Fruit fly (Drosophila melanogaster) whole organism, embryonic: ENCODE data around the gene anox.
A peak's percentile ranks its signal among the peaks of the same experiment; 100 is the strongest.

ENCODE experiments used
- BEAF-32 ChIP-seq: fragments of 200-800 bp; sonication (Bioruptor generic); optimal IDR thresholded peaks from 3 replicates; lab custom pipeline; 2017; ENCODE audit warnings: missing biosample characterization, missing genetic modification characterization, mild to moderate bottlenecking, moderate library complexity, missing genetic modification reagents
- Blimp-1 ChIP-seq: fragments of 200-800 bp; sonication (Bioruptor generic); optimal IDR thresholded peaks from 3 replicates; lab custom pipeline; 2018; ENCODE audit warnings: missing biosample characterization, missing genetic modification characterization, mild to moderate bottlenecking, moderate library complexity, missing genetic modification reagents
- CG10274 ChIP-seq: fragments of 200-800 bp; sonication (Bioruptor generic); optimal IDR thresholded peaks from 3 replicates; lab custom pipeline; 2017; ENCODE audit warnings: missing biosample characterization, mild to moderate bottlenecking, missing genetic modification characterization
- CG10366 ChIP-seq: fragments of 200-800 bp; sonication (Bioruptor generic); IDR thresholded peaks from 2 replicates; pipeline ENCODE4 v1.3.6; 2022; ENCODE audit warnings: missing biosample characterization, missing genetic modification characterization
- CG11085 ChIP-seq: fragments of 200-800 bp; sonication (Bioruptor generic); IDR thresholded peaks from 2 replicates; pipeline ENCODE4 v1.3.6; 2022; ENCODE audit warnings: missing biosample characterization, missing genetic modification characterization
- CG11456 ChIP-seq: fragments of 200-800 bp; sonication (Bioruptor generic); IDR thresholded peaks from 3 replicates; pipeline ENCODE4 v1.3.6; 2022; ENCODE audit warnings: missing biosample characterization, missing genetic modification characterization
- CG12155 ChIP-seq: fragments of 200-800 bp; sonication (Bioruptor generic); optimal IDR thresholded peaks from 3 replicates; lab custom pipeline; 2016; ENCODE audit warnings: missing biosample characterization, missing genetic modification characterization
- CG12219 ChIP-seq: fragments of 200-800 bp; sonication (Bioruptor generic); optimal IDR thresholded peaks from 3 replicates; lab custom pipeline; 2018; ENCODE audit warnings: missing biosample characterization, mild to moderate bottlenecking, missing genetic modification characterization
- CG12299 ChIP-seq: fragments of 200-800 bp; sonication (Bioruptor generic); optimal IDR thresholded peaks from 2 replicates; lab custom pipeline; 2018; ENCODE audit warnings: missing biosample characterization, mild to moderate bottlenecking, missing genetic modification characterization
- CG13287 ChIP-seq: fragments of 200-800 bp; sonication (Bioruptor generic); IDR thresholded peaks from 2 replicates; pipeline ENCODE4 v1.3.6; 2022; ENCODE audit warnings: missing biosample characterization, missing genetic modification characterization; ENCODE audit not compliant: partially characterized antibody
- CG13624 ChIP-seq: fragments of 200-800 bp; sonication (Bioruptor generic); optimal IDR thresholded peaks from 2 replicates; lab custom pipeline; 2016; ENCODE audit warnings: missing biosample characterization, missing genetic modification characterization
- CG14667 ChIP-seq: fragments of 200-800 bp; sonication (Bioruptor generic); IDR thresholded peaks from 2 replicates; pipeline ENCODE4 v1.3.6; 2022; ENCODE audit warnings: missing biosample characterization, missing genetic modification characterization
- CG14860 ChIP-seq: fragments of 200-800 bp; sonication (Bioruptor generic); IDR thresholded peaks from 3 replicates; pipeline ENCODE4 v1.3.6; 2022; ENCODE audit warnings: missing biosample characterization, missing genetic modification characterization; ENCODE audit not compliant: partially characterized antibody
- CG16813 ChIP-seq: fragments of 200-800 bp; sonication (Bioruptor generic); IDR thresholded peaks from 3 replicates; pipeline ENCODE4 v1.3.6; 2022; ENCODE audit warnings: missing biosample characterization, missing genetic modification characterization; ENCODE audit not compliant: partially characterized antibody
- CG2712 ChIP-seq: fragments of 200-800 bp; optimal IDR thresholded peaks from 3 replicates; lab custom pipeline; 2019; ENCODE audit warnings: missing biosample characterization, mild to moderate bottlenecking, missing genetic modification characterization, moderate library complexity
- CG3065 ChIP-seq: fragments of 200-800 bp; sonication (Bioruptor generic); optimal IDR thresholded peaks from 2 replicates; lab custom pipeline; 2016; ENCODE audit warnings: missing biosample characterization, missing genetic modification characterization
- CG31388 ChIP-seq: fragments of 200-800 bp; sonication (Bioruptor generic); optimal IDR thresholded peaks from 2 replicates; lab custom pipeline; 2016; ENCODE audit warnings: missing biosample characterization, missing genetic modification characterization
- CG34224 ChIP-seq: fragments of 200-800 bp; sonication (Bioruptor generic); IDR thresholded peaks from 3 replicates; pipeline ENCODE4 v1.3.6; 2022; ENCODE audit warnings: missing biosample characterization, missing genetic modification characterization; ENCODE audit not compliant: partially characterized antibody
- CG43689 ChIP-seq: fragments of 200-800 bp; sonication (Bioruptor generic); IDR thresholded peaks from 2 replicates; pipeline ENCODE4 v1.3.6; 2022; ENCODE audit warnings: missing biosample characterization, missing genetic modification characterization
- CG4854 ChIP-seq: fragments of 200-800 bp; sonication (Bioruptor generic); optimal IDR thresholded peaks from 2 replicates; lab custom pipeline; 2016; ENCODE audit warnings: missing biosample characterization, missing genetic modification characterization, inconsistent platforms
- CG7556 ChIP-seq: fragments of 200-800 bp; sonication (Bioruptor generic); optimal IDR thresholded peaks from 2 replicates; lab custom pipeline; 2017; ENCODE audit warnings: missing biosample characterization, mild to moderate bottlenecking, missing genetic modification characterization
- CG8765 ChIP-seq: fragments of 200-800 bp; sonication (Bioruptor generic); IDR thresholded peaks from 2 replicates; pipeline ENCODE4 v1.3.6; 2022; ENCODE audit warnings: missing biosample characterization, missing genetic modification characterization
- CTCF ChIP-seq: fragments of 200-800 bp; sonication (Bioruptor generic); optimal IDR thresholded peaks from 2 replicates; lab custom pipeline; 2017; ENCODE audit warnings: missing biosample characterization, mild to moderate bottlenecking, missing genetic modification characterization, moderate library complexity
- Dref ChIP-seq: fragments of 200-800 bp; sonication (Bioruptor generic); IDR thresholded peaks from 2 replicates; pipeline ENCODE4 v1.3.6; 2022; ENCODE audit warnings: missing biosample characterization, missing genetic modification characterization
- ERR ChIP-seq: fragments of 200-800 bp; sonication (Bioruptor generic); optimal IDR thresholded peaks from 2 replicates; lab custom pipeline; 2016; ENCODE audit warnings: missing biosample characterization, missing genetic modification characterization
- Ets65A ChIP-seq: fragments of 200-800 bp; sonication (Bioruptor generic); peaks from one replicate; lab custom pipeline; 2016; ENCODE audit warnings: missing biosample characterization, missing genetic modification characterization
- Hmr ChIP-seq: fragments of 200-800 bp; sonication (Bioruptor generic); optimal IDR thresholded peaks from 3 replicates; lab custom pipeline; 2017; ENCODE audit warnings: mild to moderate bottlenecking, missing biosample characterization, missing genetic modification reagents, missing genetic modification characterization
- Med ChIP-seq: fragments of 200-800 bp; sonication (Bioruptor generic); peaks from one replicate; lab custom pipeline; 2016; ENCODE audit warnings: missing biosample characterization, missing genetic modification characterization, mild to moderate bottlenecking, inconsistent platforms, moderate library complexity
- Nf-YA ChIP-seq: fragments of 200-800 bp; sonication (Bioruptor generic); IDR thresholded peaks from 2 replicates; pipeline ENCODE4 v1.3.6; 2022; ENCODE audit warnings: missing biosample characterization, missing genetic modification characterization
- Nf-YC ChIP-seq: fragments of 200-800 bp; optimal IDR thresholded peaks from 3 replicates; lab custom pipeline; 2019; ENCODE audit warnings: missing biosample characterization, mild to moderate bottlenecking, missing genetic modification characterization, moderate library complexity
- Pdp1 ChIP-seq, 2 experiments: fragments of 200-800 bp; sonication (Bioruptor generic); optimal IDR thresholded peaks; 3 replicates each; lab custom pipeline; 2016; ENCODE audit warnings: missing biosample characterization in 2 of 2, missing genetic modification characterization in 2 of 2, mild to moderate bottlenecking in 1 of 2, moderate library complexity in 1 of 2
- Rx ChIP-seq: fragments of 200-800 bp; sonication (Bioruptor generic); IDR thresholded peaks from 2 replicates; pipeline ENCODE4 v1.3.6; 2022; ENCODE audit warnings: missing biosample characterization, missing genetic modification characterization
- Trl ChIP-seq, 3 experiments: fragments of >200 bp in 2 of 3; fragments of 200-800 bp in 1 of 3; sonication (Bioruptor generic) in 1 of 3; optimal IDR thresholded peaks; 2 replicates in 1 of 3; 3 replicates in 2 of 3; lab custom pipeline; 2016 to 2017; ENCODE audit warnings: missing biosample characterization in 1 of 3, missing genetic modification characterization in 1 of 3
- ase ChIP-seq: fragments of 200-800 bp; sonication (Bioruptor generic); IDR thresholded peaks from 3 replicates; pipeline ENCODE4 v1.3.6; 2022; ENCODE audit warnings: missing biosample characterization, missing genetic modification characterization
- bbx ChIP-seq: fragments of 200-800 bp; sonication (Bioruptor generic); IDR thresholded peaks from 2 replicates; pipeline ENCODE4 v1.3.6; 2022; ENCODE audit warnings: missing biosample characterization, missing genetic modification characterization; ENCODE audit not compliant: partially characterized antibody
- dmrt99B ChIP-seq: fragments of 200-800 bp; sonication (Bioruptor generic); optimal IDR thresholded peaks from 2 replicates; lab custom pipeline; 2018; ENCODE audit warnings: missing biosample characterization, mild to moderate bottlenecking, missing genetic modification characterization, moderate library complexity
- dpn ChIP-seq, 2 experiments: fragments of 200-800 bp; sonication (Bioruptor generic); optimal IDR thresholded peaks; 3 replicates each; lab custom pipeline; 2016; ENCODE audit warnings: missing biosample characterization in 2 of 2, missing genetic modification characterization in 2 of 2
- emc ChIP-seq: fragments of 200-800 bp; sonication (Bioruptor generic); optimal IDR thresholded peaks from 2 replicates; lab custom pipeline; 2016; ENCODE audit warnings: missing biosample characterization, missing genetic modification characterization
- ems ChIP-seq: fragments of 200-800 bp; sonication (Bioruptor generic); optimal IDR thresholded peaks from 3 replicates; lab custom pipeline; 2016; ENCODE audit warnings: missing biosample characterization, missing genetic modification characterization
- h ChIP-seq: fragments of >200 bp; optimal IDR thresholded peaks from 2 replicates; lab custom pipeline; 2017
- hbn ChIP-seq: fragments of 200-800 bp; sonication (Bioruptor generic); IDR thresholded peaks from 2 replicates; pipeline ENCODE4 v1.3.6; 2022; ENCODE audit warnings: missing biosample characterization, missing genetic modification characterization; ENCODE audit not compliant: partially characterized antibody
- insv ChIP-seq, 2 experiments: fragments of 200-800 bp; sonication (Bioruptor generic); optimal IDR thresholded peaks; 3 replicates each; lab custom pipeline; 2016 to 2018; ENCODE audit warnings: missing biosample characterization in 2 of 2, missing genetic modification characterization in 2 of 2
- lov ChIP-seq, 2 experiments: fragments of 200-800 bp in 1 of 2; fragments of >200 bp in 1 of 2; sonication (Bioruptor generic) in 1 of 2; IDR thresholded peaks in 1 of 2; optimal IDR thresholded peaks in 1 of 2; 2 replicates in 1 of 2; 3 replicates in 1 of 2; pipeline versions ENCODE4 v1.3.6 to Lab custom; 2017 to 2022; ENCODE audit warnings: missing biosample characterization in 1 of 2, missing genetic modification characterization in 1 of 2
- nom ChIP-seq: fragments of 200-800 bp; sonication (Bioruptor generic); optimal IDR thresholded peaks from 2 replicates; lab custom pipeline; 2017; ENCODE audit warnings: missing biosample characterization, missing genetic modification characterization, mild to moderate bottlenecking, moderate library complexity, missing genetic modification reagents
- oc ChIP-seq: fragments of 200-800 bp; sonication (Bioruptor generic); optimal IDR thresholded peaks from 2 replicates; lab custom pipeline; 2018; ENCODE audit warnings: missing biosample characterization, mild to moderate bottlenecking, missing genetic modification characterization, moderate library complexity
- sd ChIP-seq: fragments of 200-800 bp; sonication (Bioruptor generic); optimal IDR thresholded peaks from 3 replicates; lab custom pipeline; 2018; ENCODE audit warnings: missing biosample characterization, mild to moderate bottlenecking, missing genetic modification characterization, moderate library complexity
- sisA ChIP-seq: fragments of 200-800 bp; sonication (Bioruptor generic); IDR thresholded peaks from 2 replicates; pipeline ENCODE4 v1.3.6; 2022; ENCODE audit warnings: missing biosample characterization, missing genetic modification characterization
- wor ChIP-seq: fragments of 200-800 bp; sonication (Bioruptor generic); IDR thresholded peaks from 2 replicates; pipeline ENCODE4 v1.3.6; 2022; ENCODE audit warnings: missing biosample characterization, missing genetic modification characterization
- yki ChIP-seq: fragments of >200 bp; optimal IDR thresholded peaks from 3 replicates; lab custom pipeline; 2018

anox gene

dm6 chrX:21349800-21350309 is 30.8 kb upstream of the anox start, which contains the start of the genes peng and sol (continued):
- no peak for TF ChIP-seq lov (optimal IDR thresholded peaks at IDR 0.05; lab: Kevin White, UChicago)
- TF ChIP-seq lov (GFP tag; IDR thresholded peaks at IDR 0.05; lab: Robert Waterston, UW): peak; percentile 49; the same call in 1 of the 3 replicates
- no peak for TF ChIP-seq CG12219
- peak; percentile 96 for TF ChIP-seq Ets65A (GFP tag; lab: Kevin White, UChicago)
- peak; percentile 65 for TF ChIP-seq CG7556
- TF ChIP-seq yki (lab: Kevin White, UChicago): no peak
- TF ChIP-seq CG43689 (GFP tag; lab: Robert Waterston, UW): no peak
- peak; percentile 31 for TF ChIP-seq Dref (GFP tag; lab: Robert Waterston, UW)
- no peak for TF ChIP-seq emc (GFP tag; lab: Kevin White, UChicago)
- TF ChIP-seq CG11456: no peak; the same call in 2 of the 3 replicates
- peak; percentile 65 for TF ChIP-seq CG2712 (tag; lab: Kevin White, UChicago)
- peak; percentile 92 for TF ChIP-seq Med (GFP tag; lab: Kevin White, UChicago)
- no peak; the same call in 1 of the 2 replicates for TF ChIP-seq CG8765 (GFP tag; lab: Robert Waterston, UW)
- peak; percentile 48 for TF ChIP-seq Nf-YC (tag; lab: Kevin White, UChicago)
- peak; percentile 44 for TF ChIP-seq BEAF-32
- TF ChIP-seq ERR (GFP tag; lab: Kevin White, UChicago): no peak
- TF ChIP-seq hbn: no peak
- peak; percentile 76 for TF ChIP-seq CG13624 (GFP tag; lab: Kevin White, UChicago)
- peak; percentile 44 for TF ChIP-seq ems (GFP tag; lab: Kevin White, UChicago)
- no peak for TF ChIP-seq h (lab: Kevin White, UChicago)
- no peak for TF ChIP-seq Trl (optimal IDR thresholded peaks at IDR 0.05; lab: Kevin White, UChicago)
- TF ChIP-seq Trl (GFP tag; optimal IDR thresholded peaks at IDR 0.05; lab: Kevin White, UChicago): peak; percentile 58
- peak; percentile 12 for TF ChIP-seq CG10274 (GFP tag; lab: Kevin White, UChicago)
- no peak for TF ChIP-seq dmrt99B
- peak; percentile 29 for TF ChIP-seq CG4854
- TF ChIP-seq Hmr (GFP tag; lab: Kevin White, UChicago): peak; percentile 82
- TF ChIP-seq CG31388 (GFP tag; lab: Kevin White, UChicago): peak; percentile 17
- peak; percentile 50; the same call in 1 of the 2 replicates for TF ChIP-seq sisA
- 0 out of 2 replicates have a peak, but pooled peaks have one; percentile 12 for TF ChIP-seq CG13287 (GFP tag; lab: Robert Waterston, UW)
- no peak for TF ChIP-seq CG14667 (GFP tag; lab: Robert Waterston, UW)
- no peak for TF ChIP-seq CG16813 (GFP tag; lab: Robert Waterston, UW)
- 0 out of 3 replicates have a peak, but pooled peaks have one; percentile 15 for TF ChIP-seq ase (GFP tag; lab: Robert Waterston, UW)
- TF ChIP-seq bbx (GFP tag; lab: Robert Waterston, UW): 0 out of 2 replicates have a peak, but pooled peaks have one; percentile 49
- TF ChIP-seq nom (GFP tag; lab: Kevin White, UChicago): peak; percentile 18
- TF ChIP-seq CTCF (GFP tag; lab: Kevin White, UChicago): peak; percentile 18
- no peak for TF ChIP-seq CG14860 (GFP tag; lab: Robert Waterston, UW)
- peak; percentile 22; the same call in 1 of the 2 replicates for TF ChIP-seq Rx (GFP tag; lab: Robert Waterston, UW)
- no peak for TF ChIP-seq CG34224
- peak in 1 of 2 experiments; percentile 45 for TF ChIP-seq insv (GFP tag; optimal IDR thresholded peaks at IDR 0.05; lab: Kevin White, UChicago)
- no peak for TF ChIP-seq Nf-YA (GFP tag; lab: Robert Waterston, UW)
- TF ChIP-seq oc (tag; lab: Kevin White, UChicago): no peak
- TF ChIP-seq dpn (GFP tag; optimal IDR thresholded peaks at IDR 0.05; lab: Kevin White, UChicago): peak; percentile 69 to 81
- no peak for TF ChIP-seq wor (GFP tag; lab: Robert Waterston, UW)
- peak; percentile 57 for TF ChIP-seq Blimp-1 (GFP tag; lab: Kevin White, UChicago)
- TF ChIP-seq sd (tag; lab: Kevin White, UChicago): no peak
- no peak for TF ChIP-seq CG11085 (GFP tag; lab: Robert Waterston, UW)
- peak; percentile 42 for TF ChIP-seq CG12299 (tag; lab: Kevin White, UChicago)
- TF ChIP-seq Pdp1 (GFP tag; optimal IDR thresholded peaks at IDR 0.05; lab: Kevin White, UChicago): peak; percentile 67 to 75
- peak; percentile 80 for TF ChIP-seq CG12155 (GFP tag; lab: Kevin White, UChicago)
- peak; percentile 7 for TF ChIP-seq CG3065 (GFP tag; lab: Kevin White, UChicago)
- TF ChIP-seq CG10366 (GFP tag; lab: Robert Waterston, UW): peak; percentile 59
